Fruit fly (Drosophila melanogaster) Kc167 (cell line): ENCODE measurements around the gene ppk20.

Experiments
- Sin3A ChIP-seq: fragments of >200 bp; optimal IDR thresholded peaks from 2 replicates; lab custom pipeline; 2018; ENCODE audit warnings: missing external identifiers
- insv ChIP-seq: fragments of >200 bp; optimal IDR thresholded peaks from 3 replicates; lab custom pipeline; 2018; ENCODE audit warnings: missing external identifiers
- ttk ChIP-seq: sonication (Bioruptor generic); optimal IDR thresholded peaks from 2 replicates; lab custom pipeline; 2017; ENCODE audit warnings: missing external identifiers

- TF ChIP-seq ttk (lab: Kevin White, UChicago) (no peak), insv (lab: Kevin White, UChicago) (no peak), Sin3A (lab: Kevin White, UChicago) (no peak)
Observed at dm6 chr3R:29617709-29618212, 50.9 kb downstream of the ppk20 start.
